Fruit fly (Drosophila melanogaster) whole organism, embryonic: Measurements from ENCODE around the gene CG1640.
A peak's percentile ranks its signal among the peaks of the same experiment; 100 is the strongest.

ENCODE experiments used
- CG10565 ChIP-seq: fragments of 200-800 bp; sonication (Bioruptor generic); optimal IDR thresholded peaks from 3 replicates; lab custom pipeline; 2016; ENCODE audit warnings: missing biosample characterization, mild to moderate bottlenecking, missing genetic modification characterization
- CG11398 ChIP-seq: fragments of 200-800 bp; sonication (Bioruptor generic); optimal IDR thresholded peaks from 2 replicates; lab custom pipeline; 2016; ENCODE audit warnings: missing biosample characterization, missing genetic modification characterization
- CG13296 ChIP-seq: fragments of 200-800 bp; sonication (Bioruptor generic); optimal IDR thresholded peaks from 3 replicates; lab custom pipeline; 2018; ENCODE audit warnings: missing biosample characterization, mild to moderate bottlenecking, missing genetic modification characterization
- CG14014 ChIP-seq: fragments of 200-800 bp; sonication (Bioruptor generic); IDR thresholded peaks from 2 replicates; pipeline ENCODE4 v1.3.6; 2022; ENCODE audit warnings: missing biosample characterization, missing genetic modification characterization
- CG14667 ChIP-seq: fragments of 200-800 bp; sonication (Bioruptor generic); IDR thresholded peaks from 2 replicates; pipeline ENCODE4 v1.3.6; 2022; ENCODE audit warnings: missing biosample characterization, missing genetic modification characterization
- CG14860 ChIP-seq: fragments of 200-800 bp; sonication (Bioruptor generic); IDR thresholded peaks from 3 replicates; pipeline ENCODE4 v1.3.6; 2022; ENCODE audit warnings: missing biosample characterization, missing genetic modification characterization; ENCODE audit not compliant: partially characterized antibody
- CG15514 ChIP-seq: fragments of 200-800 bp; sonication (Bioruptor generic); optimal IDR thresholded peaks from 3 replicates; lab custom pipeline; 2017; ENCODE audit warnings: missing biosample characterization, missing genetic modification characterization, mild to moderate bottlenecking, moderate library complexity, missing genetic modification reagents
- CG15601 ChIP-seq: fragments of 200-800 bp; sonication (Bioruptor generic); optimal IDR thresholded peaks from 3 replicates; lab custom pipeline; 2019; ENCODE audit warnings: missing biosample characterization, mild to moderate bottlenecking, missing genetic modification characterization, moderate library complexity
- CG17186 ChIP-seq: fragments of 200-800 bp; sonication (Bioruptor generic); optimal IDR thresholded peaks from 3 replicates; lab custom pipeline; 2017; ENCODE audit warnings: missing biosample characterization, missing genetic modification reagents, missing genetic modification characterization
- CG18262 ChIP-seq: fragments of 200-800 bp; optimal IDR thresholded peaks from 3 replicates; lab custom pipeline; 2019; ENCODE audit warnings: missing biosample characterization, mild to moderate bottlenecking, missing genetic modification characterization, moderate library complexity
- CG34224 ChIP-seq: fragments of 200-800 bp; sonication (Bioruptor generic); IDR thresholded peaks from 3 replicates; pipeline ENCODE4 v1.3.6; 2022; ENCODE audit warnings: missing biosample characterization, missing genetic modification characterization; ENCODE audit not compliant: partially characterized antibody
- CG5245 ChIP-seq: fragments of 200-800 bp; sonication (Bioruptor generic); optimal IDR thresholded peaks from 3 replicates; lab custom pipeline; 2016; ENCODE audit warnings: missing biosample characterization, missing genetic modification characterization
- CG6683 ChIP-seq: fragments of 200-800 bp; sonication (Bioruptor generic); optimal IDR thresholded peaks from 2 replicates; lab custom pipeline; 2017; ENCODE audit warnings: missing biosample characterization, mild to moderate bottlenecking, missing genetic modification characterization, missing genetic modification reagents
- CG7987 ChIP-seq: fragments of 200-800 bp; sonication (Bioruptor generic); optimal IDR thresholded peaks from 2 replicates; lab custom pipeline; 2018; ENCODE audit warnings: missing biosample characterization, mild to moderate bottlenecking, missing genetic modification characterization, moderate library complexity
- CG9609 ChIP-seq: fragments of 200-800 bp; sonication (Bioruptor generic); optimal IDR thresholded peaks from 3 replicates; lab custom pipeline; 2016; ENCODE audit warnings: missing biosample characterization, missing genetic modification characterization
- CTCF ChIP-seq: fragments of 200-800 bp; sonication (Bioruptor generic); optimal IDR thresholded peaks from 2 replicates; lab custom pipeline; 2017; ENCODE audit warnings: missing biosample characterization, mild to moderate bottlenecking, missing genetic modification characterization, moderate library complexity
- Chrac-16 ChIP-seq: fragments of 200-800 bp; sonication (Bioruptor generic); optimal IDR thresholded peaks from 3 replicates; lab custom pipeline; 2016; ENCODE audit warnings: missing biosample characterization, missing genetic modification characterization
- GATAe ChIP-seq: fragments of 200-800 bp; sonication (Bioruptor generic); conservative IDR thresholded peaks from 2 replicates; pipeline ENCODE4 v1.3.6; 2022; ENCODE audit warnings: missing biosample characterization, missing genetic modification characterization
- Gug ChIP-seq: fragments of 200-800 bp; sonication (Bioruptor generic); IDR thresholded peaks from 4 replicates; pipeline ENCODE4 v1.3.6; 2022; ENCODE audit warnings: missing biosample characterization, missing genetic modification characterization
- HLH4C ChIP-seq: fragments of 200-800 bp; sonication (Bioruptor generic); IDR thresholded peaks from 3 replicates; pipeline ENCODE4 v1.3.6; 2022; ENCODE audit warnings: missing biosample characterization, missing genetic modification characterization; ENCODE audit not compliant: partially characterized antibody
- Hr51 ChIP-seq, 2 experiments: fragments of 200-800 bp; sonication (Bioruptor generic); optimal IDR thresholded peaks; 2 replicates in 1 of 2; 3 replicates in 1 of 2; lab custom pipeline; 2016 to 2018; ENCODE audit warnings: missing biosample characterization in 2 of 2, missing genetic modification characterization in 2 of 2, mild to moderate bottlenecking in 1 of 2, moderate library complexity in 1 of 2
- MBD-R2 ChIP-seq: fragments of 200-800 bp; sonication (Bioruptor generic); IDR thresholded peaks from 2 replicates; pipeline ENCODE4 v1.3.6; 2022; ENCODE audit warnings: missing biosample characterization, missing genetic modification characterization
- Mad ChIP-seq: fragments of 200-800 bp; sonication (Bioruptor generic); optimal IDR thresholded peaks from 2 replicates; lab custom pipeline; 2016; ENCODE audit warnings: missing biosample characterization, missing genetic modification characterization
- Max ChIP-seq: fragments of 200-800 bp; sonication (Bioruptor generic); optimal IDR thresholded peaks from 2 replicates; lab custom pipeline; 2016; ENCODE audit warnings: missing biosample characterization, mild to moderate bottlenecking, missing genetic modification characterization
- Nf-YA ChIP-seq: fragments of 200-800 bp; sonication (Bioruptor generic); IDR thresholded peaks from 2 replicates; pipeline ENCODE4 v1.3.6; 2022; ENCODE audit warnings: missing biosample characterization, missing genetic modification characterization
- Poxn ChIP-seq: fragments of 200-800 bp; sonication (Bioruptor generic); IDR thresholded peaks from 2 replicates; pipeline ENCODE4 v1.3.6; 2022; ENCODE audit warnings: missing biosample characterization, missing genetic modification characterization
- Ravus ChIP-seq: fragments of 200-800 bp; sonication (Bioruptor generic); IDR thresholded peaks from 2 replicates; pipeline ENCODE4 v1.3.6; 2022; ENCODE audit warnings: missing biosample characterization, missing genetic modification characterization
- TFAM ChIP-seq: fragments of 200-800 bp; sonication (Bioruptor generic); optimal IDR thresholded peaks from 2 replicates; lab custom pipeline; 2017; ENCODE audit warnings: missing biosample characterization, missing genetic modification characterization, inconsistent platforms
- Xrp1 ChIP-seq: fragments of 200-800 bp; sonication (Bioruptor generic); IDR thresholded peaks from 2 replicates; pipeline ENCODE4 v1.3.6; 2022; ENCODE audit warnings: missing biosample characterization, missing genetic modification characterization
- bbx ChIP-seq: fragments of 200-800 bp; sonication (Bioruptor generic); IDR thresholded peaks from 2 replicates; pipeline ENCODE4 v1.3.6; 2022; ENCODE audit warnings: missing biosample characterization, missing genetic modification characterization; ENCODE audit not compliant: partially characterized antibody
- br ChIP-seq: fragments of >200 bp; optimal IDR thresholded peaks from 2 replicates; lab custom pipeline; 2017
- cato ChIP-seq: fragments of 200-800 bp; sonication (Bioruptor generic); optimal IDR thresholded peaks from 2 replicates; lab custom pipeline; 2016; ENCODE audit warnings: missing biosample characterization, missing genetic modification characterization, borderline replicate concordance
- caup ChIP-seq: fragments of 200-800 bp; sonication (Bioruptor generic); optimal IDR thresholded peaks from 3 replicates; lab custom pipeline; 2017; ENCODE audit warnings: missing biosample characterization, mild to moderate bottlenecking, missing genetic modification characterization, moderate library complexity; ENCODE audit not compliant: severe bottlenecking
- chm ChIP-seq: fragments of 200-800 bp; sonication (Bioruptor generic); IDR thresholded peaks from 2 replicates; pipeline ENCODE4 v1.3.6; 2022; ENCODE audit warnings: missing biosample characterization, missing genetic modification characterization
- corto ChIP-seq: fragments of 200-800 bp; sonication (Bioruptor generic); optimal IDR thresholded peaks from 2 replicates; lab custom pipeline; 2016; ENCODE audit warnings: missing biosample characterization, mild to moderate bottlenecking, missing genetic modification characterization, moderate library complexity
- crc ChIP-seq: fragments of 200-800 bp; sonication (Bioruptor generic); optimal IDR thresholded peaks from 2 replicates; lab custom pipeline; 2016; ENCODE audit warnings: missing biosample characterization, missing genetic modification characterization
- da ChIP-seq: fragments of 200-800 bp; sonication (Bioruptor generic); optimal IDR thresholded peaks from 2 replicates; lab custom pipeline; 2016; ENCODE audit warnings: missing biosample characterization, missing genetic modification characterization
- dm ChIP-seq: fragments of 200-800 bp; sonication (Bioruptor generic); optimal IDR thresholded peaks from 3 replicates; lab custom pipeline; 2016; ENCODE audit warnings: missing biosample characterization, missing genetic modification characterization
- eve ChIP-seq, 2 experiments: fragments of >200 bp; optimal IDR thresholded peaks; 2 replicates each; lab custom pipeline; 2017; ENCODE audit warnings: missing biosample characterization in 2 of 2, missing genetic modification characterization in 2 of 2
- fd96Cb ChIP-seq: fragments of 200-800 bp; sonication (Bioruptor generic); optimal IDR thresholded peaks from 2 replicates; lab custom pipeline; 2018; ENCODE audit warnings: missing biosample characterization, mild to moderate bottlenecking, missing genetic modification characterization, moderate library complexity
- gce ChIP-seq: fragments of 200-800 bp; sonication (Bioruptor generic); IDR thresholded peaks from 3 replicates; pipeline ENCODE4 v1.3.6; 2022; ENCODE audit warnings: missing biosample characterization, missing genetic modification characterization
- gcm2 ChIP-seq: fragments of 200-800 bp; sonication (Bioruptor generic); optimal IDR thresholded peaks from 2 replicates; lab custom pipeline; 2016; ENCODE audit warnings: missing biosample characterization, missing genetic modification characterization
- hbn ChIP-seq: fragments of 200-800 bp; sonication (Bioruptor generic); IDR thresholded peaks from 2 replicates; pipeline ENCODE4 v1.3.6; 2022; ENCODE audit warnings: missing biosample characterization, missing genetic modification characterization; ENCODE audit not compliant: partially characterized antibody
- kay ChIP-seq: fragments of 200-800 bp; sonication (Bioruptor generic); optimal IDR thresholded peaks from 2 replicates; lab custom pipeline; 2016; ENCODE audit warnings: missing biosample characterization, missing genetic modification characterization
- klu ChIP-seq: fragments of 200-800 bp; sonication (Bioruptor generic); IDR thresholded peaks from 2 replicates; pipeline ENCODE4 v1.3.6; 2022; ENCODE audit warnings: missing biosample characterization, missing genetic modification characterization
- lilli ChIP-seq: fragments of 200-800 bp; sonication (Bioruptor generic); optimal IDR thresholded peaks from 3 replicates; lab custom pipeline; 2016; ENCODE audit warnings: missing biosample characterization, missing genetic modification characterization
- lola ChIP-seq, 3 experiments: fragments of >200 bp in 2 of 3; fragments of 200-800 bp in 1 of 3; sonication (Bioruptor generic) in 1 of 3; optimal IDR thresholded peaks; 2 replicates each; lab custom pipeline; 2017 to 2019; ENCODE audit warnings: missing biosample characterization in 3 of 3, missing genetic modification characterization in 3 of 3, mild to moderate bottlenecking in 1 of 3, moderate library complexity in 1 of 3
- mam ChIP-seq: fragments of 200-800 bp; sonication (Bioruptor generic); optimal IDR thresholded peaks from 3 replicates; lab custom pipeline; 2016; ENCODE audit warnings: missing biosample characterization, missing genetic modification characterization
- unc-4 ChIP-seq: fragments of 200-800 bp; sonication (Bioruptor generic); IDR thresholded peaks from 2 replicates; pipeline ENCODE4 v1.3.6; 2022; ENCODE audit warnings: missing biosample characterization, missing genetic modification characterization; ENCODE audit not compliant: partially characterized antibody
- yki ChIP-seq: fragments of >200 bp; optimal IDR thresholded peaks from 3 replicates; lab custom pipeline; 2018
- zen ChIP-seq: fragments of 200-800 bp; sonication (Bioruptor generic); optimal IDR thresholded peaks from 3 replicates; lab custom pipeline; 2018; ENCODE audit warnings: missing biosample characterization, mild to moderate bottlenecking, missing genetic modification characterization, moderate library complexity

The CG1640 gene

dm6 chrX:13358240-13358799 is 12.1 kb upstream of the CG1640 start (continued):
- TF ChIP-seq caup (GFP tag; lab: Kevin White, UChicago) = no peak
- peak; percentile 69 for TF ChIP-seq unc-4 (GFP tag; lab: Robert Waterston, UW)
- TF ChIP-seq CG5245 (GFP tag; lab: Kevin White, UChicago) = no peak
- TF ChIP-seq GATAe (GFP tag; lab: Robert Waterston, UW) = no peak
- TF ChIP-seq CTCF (GFP tag; lab: Kevin White, UChicago) = no peak
- no peak for TF ChIP-seq CG11398 (GFP tag; lab: Kevin White, UChicago)
- no peak for TF ChIP-seq gce (GFP tag; lab: Robert Waterston, UW)
- no peak for TF ChIP-seq gcm2 (GFP tag; lab: Kevin White, UChicago)
- no peak for TF ChIP-seq fd96Cb (tag; lab: Kevin White, UChicago)
- TF ChIP-seq CG34224 = peak; percentile 25; the same call in 2 of the 3 replicates
- TF ChIP-seq bbx = 0 out of 2 replicates have a peak, but pooled peaks have one; percentile 11
- TF ChIP-seq Chrac-16 (GFP tag; lab: Kevin White, UChicago) = no peak
- TF ChIP-seq Gug (GFP tag; lab: Robert Waterston, UW) = no peak
- TF ChIP-seq CG15514 (GFP tag; lab: Kevin White, UChicago) = no peak
- no peak for TF ChIP-seq crc
- TF ChIP-seq CG14667 (GFP tag; lab: Robert Waterston, UW) = no peak
- TF ChIP-seq br (lab: Kevin White, UChicago) = no peak
- 0 out of 3 replicates have a peak, but pooled peaks have one; percentile 45 for TF ChIP-seq CG14860 (GFP tag; lab: Robert Waterston, UW)
- no peak for TF ChIP-seq lilli
- TF ChIP-seq Mad (GFP tag; lab: Kevin White, UChicago) = no peak
- TF ChIP-seq eve (GFP tag; optimal IDR thresholded peaks at IDR 0.05; lab: Kevin White, UChicago) = no peak
- TF ChIP-seq hbn = peak; percentile 45; the same call in 1 of the 2 replicates
- TF ChIP-seq kay = no peak
- TF ChIP-seq CG15601 (tag; lab: Kevin White, UChicago) = no peak
- no peak for TF ChIP-seq CG14014
- no peak for TF ChIP-seq mam (GFP tag; lab: Kevin White, UChicago)
- no peak for TF ChIP-seq CG10565 (GFP tag; lab: Kevin White, UChicago)
- TF ChIP-seq Xrp1 = no peak
- TF ChIP-seq CG18262 (tag; lab: Kevin White, UChicago) = no peak
- no peak for TF ChIP-seq lola (GFP tag; optimal IDR thresholded peaks at IDR 0.05; lab: Kevin White, UChicago)
- TF ChIP-seq CG9609 (GFP tag; lab: Kevin White, UChicago) = no peak
- TF ChIP-seq Poxn (GFP tag; lab: Robert Waterston, UW) = no peak
- no peak for TF ChIP-seq yki
- no peak for TF ChIP-seq cato (GFP tag; lab: Kevin White, UChicago)
- TF ChIP-seq MBD-R2 (GFP tag; lab: Robert Waterston, UW) = no peak
- no peak for TF ChIP-seq Max (GFP tag; lab: Kevin White, UChicago)
- no peak for TF ChIP-seq CG13296 (GFP tag; lab: Kevin White, UChicago)
- no peak for TF ChIP-seq CG17186 (GFP tag; lab: Kevin White, UChicago)
- TF ChIP-seq Ravus = no peak
- no peak for TF ChIP-seq CG6683 (GFP tag; lab: Kevin White, UChicago)
- no peak for TF ChIP-seq chm (GFP tag; lab: Robert Waterston, UW)
- TF ChIP-seq corto (GFP tag; lab: Kevin White, UChicago) = no peak
- no peak for TF ChIP-seq CG7987 (GFP tag; lab: Kevin White, UChicago)
- TF ChIP-seq Hr51 (GFP tag; optimal IDR thresholded peaks at IDR 0.05; lab: Kevin White, UChicago) = no peak
- TF ChIP-seq HLH4C (GFP tag; lab: Robert Waterston, UW) = peak; percentile 50
- TF ChIP-seq zen = no peak
- no peak for TF ChIP-seq Nf-YA (GFP tag; lab: Robert Waterston, UW)
- no peak for TF ChIP-seq dm (GFP tag; lab: Kevin White, UChicago)
- TF ChIP-seq da (GFP tag; lab: Kevin White, UChicago) = no peak
- no peak for TF ChIP-seq klu (GFP tag; lab: Robert Waterston, UW)
- no peak for TF ChIP-seq TFAM
